Worm (Caenorhabditis elegans) whole organism, mixed stage, embryonic: ENCODE data around the gene prx-6.

Experiments used
- M03D4.4 ChIP-seq: sonication (generic microtip); optimal IDR thresholded peaks from 2 replicates; lab custom pipeline; 2017; ENCODE audit warnings: mild to moderate bottlenecking, missing genetic modification characterization, missing compliant biosample characterization
- bed-3 ChIP-seq: fragments of 200-800 bp; sonication (Bioruptor generic); optimal IDR thresholded peaks from 3 replicates; lab custom pipeline; 2018; ENCODE audit warnings: mild to moderate bottlenecking, missing genetic modification characterization, moderate library complexity, missing compliant biosample characterization
- blmp-1 ChIP-seq: fragments of 150-350 bp; optimal IDR thresholded peaks from 2 replicates; lab custom pipeline; 2014; ENCODE audit warnings: missing biosample characterization, missing genetic modification characterization
- ceh-39 ChIP-seq: fragments of 150-350 bp; optimal IDR thresholded peaks from 2 replicates; lab custom pipeline; 2014; ENCODE audit warnings: missing biosample characterization, missing genetic modification characterization
- ceh-43 ChIP-seq: fragments of 200-800 bp; sonication (Bioruptor generic); optimal IDR thresholded peaks from 2 replicates; lab custom pipeline; 2018; ENCODE audit warnings: mild to moderate bottlenecking, missing genetic modification characterization, moderate library complexity, missing compliant biosample characterization
- ceh-83 ChIP-seq: fragments of 200-800 bp; sonication (Bioruptor generic); optimal IDR thresholded peaks from 2 replicates; lab custom pipeline; 2018; ENCODE audit warnings: mild to moderate bottlenecking, missing genetic modification characterization, missing compliant biosample characterization
- ces-1 ChIP-seq: fragments of 150-350 bp; optimal IDR thresholded peaks from 2 replicates; lab custom pipeline; 2014; ENCODE audit warnings: missing biosample characterization, missing genetic modification reagents, missing genetic modification characterization
- cnd-1 ChIP-seq: fragments of 200-800 bp; sonication (Bioruptor generic); optimal IDR thresholded peaks from 2 replicates; lab custom pipeline; 2018; ENCODE audit warnings: mild to moderate bottlenecking, missing genetic modification characterization, missing compliant biosample characterization
- drap-1 ChIP-seq: fragments of 200-800 bp; sonication (Bioruptor generic); optimal IDR thresholded peaks from 3 replicates; lab custom pipeline; 2018; ENCODE audit warnings: mild to moderate bottlenecking, missing genetic modification characterization, missing compliant biosample characterization
- elt-1 ChIP-seq: sonication (generic microtip); optimal IDR thresholded peaks from 2 replicates; lab custom pipeline; 2017; ENCODE audit warnings: missing genetic modification characterization, mild to moderate bottlenecking, missing compliant biosample characterization, antibody characterized with exemption, moderate library complexity, borderline replicate concordance; ENCODE audit not compliant: insufficient read depth
- elt-3 ChIP-seq: fragments of 150-350 bp; optimal IDR thresholded peaks from 2 replicates; lab custom pipeline; 2014; ENCODE audit warnings: missing biosample characterization, missing genetic modification characterization
- flh-1 ChIP-seq: fragments of 200-800 bp; sonication (Bioruptor generic); optimal IDR thresholded peaks from 2 replicates; lab custom pipeline; 2018; ENCODE audit warnings: mild to moderate bottlenecking, missing genetic modification characterization, moderate library complexity, missing compliant biosample characterization
- ham-2 ChIP-seq: fragments of 200-800 bp; sonication (Bioruptor generic); optimal IDR thresholded peaks from 2 replicates; lab custom pipeline; 2018; ENCODE audit warnings: mild to moderate bottlenecking, missing genetic modification characterization, missing compliant biosample characterization
- hlh-1 ChIP-seq: fragments of 150-350 bp; optimal IDR thresholded peaks from 2 replicates; lab custom pipeline; 2014; ENCODE audit warnings: missing biosample characterization, missing genetic modification reagents, missing genetic modification characterization
- lin-13 ChIP-seq: fragments of 150-350 bp; optimal IDR thresholded peaks from 2 replicates; lab custom pipeline; 2014; ENCODE audit warnings: missing biosample characterization, missing genetic modification characterization
- lin-32 ChIP-seq: fragments of 200-800 bp; sonication (Bioruptor generic); optimal IDR thresholded peaks from 2 replicates; lab custom pipeline; 2018; ENCODE audit warnings: mild to moderate bottlenecking, missing genetic modification characterization, missing compliant biosample characterization
- lsy-2 ChIP-seq: fragments of 150-350 bp; optimal IDR thresholded peaks from 2 replicates; lab custom pipeline; 2014; ENCODE audit warnings: missing biosample characterization, missing genetic modification characterization
- mab-5 ChIP-seq: fragments of 150-350 bp; optimal IDR thresholded peaks from 2 replicates; lab custom pipeline; 2014; ENCODE audit warnings: missing biosample characterization, missing genetic modification characterization
- mep-1 ChIP-seq: fragments of 150-350 bp; optimal IDR thresholded peaks from 2 replicates; lab custom pipeline; 2017; ENCODE audit warnings: missing biosample characterization, missing genetic modification reagents, missing genetic modification characterization, inconsistent platforms
- mls-2 ChIP-seq: sonication (generic microtip); optimal IDR thresholded peaks from 2 replicates; lab custom pipeline; 2016; ENCODE audit warnings: mild to moderate bottlenecking, missing genetic modification characterization, moderate library complexity, missing compliant biosample characterization
- nhr-12 ChIP-seq: fragments of 150-350 bp; optimal IDR thresholded peaks from 2 replicates; lab custom pipeline; 2014; ENCODE audit warnings: missing biosample characterization, missing genetic modification characterization
- nhr-2 ChIP-seq: fragments of 150-350 bp; optimal IDR thresholded peaks from 2 replicates; lab custom pipeline; 2014; ENCODE audit warnings: missing biosample characterization, missing genetic modification characterization
- nhr-237 ChIP-seq: fragments of 150-350 bp; optimal IDR thresholded peaks from 2 replicates; lab custom pipeline; 2014; ENCODE audit warnings: missing biosample characterization, missing genetic modification characterization
- nhr-28 ChIP-seq: fragments of 150-350 bp; optimal IDR thresholded peaks from 2 replicates; lab custom pipeline; 2014; ENCODE audit warnings: missing biosample characterization, missing genetic modification characterization
- nhr-76 ChIP-seq: sonication (generic microtip); optimal IDR thresholded peaks from 2 replicates; lab custom pipeline; 2017; ENCODE audit warnings: missing biosample characterization, missing genetic modification characterization
- pha-4 ChIP-seq: fragments of 150-350 bp; optimal IDR thresholded peaks from 2 replicates; lab custom pipeline; 2018; ENCODE audit warnings: missing biosample characterization, missing genetic modification reagents, missing genetic modification characterization
- sem-2 ChIP-seq: fragments of 200-800 bp; sonication (Bioruptor generic); optimal IDR thresholded peaks from 2 replicates; lab custom pipeline; 2018; ENCODE audit warnings: mild to moderate bottlenecking, missing genetic modification characterization, missing compliant biosample characterization
- snpc-4 ChIP-seq: fragments of 150-350 bp; optimal IDR thresholded peaks from 2 replicates; lab custom pipeline; 2014; ENCODE audit warnings: missing biosample characterization, missing genetic modification characterization
- sptf-1 ChIP-seq: sonication (generic microtip); optimal IDR thresholded peaks from 2 replicates; lab custom pipeline; 2017; ENCODE audit warnings: mild to moderate bottlenecking, missing genetic modification characterization, moderate library complexity, missing compliant biosample characterization
- tbx-8 ChIP-seq: fragments of 200-800 bp; sonication (Bioruptor generic); optimal IDR thresholded peaks from 2 replicates; lab custom pipeline; 2018; ENCODE audit warnings: mild to moderate bottlenecking, missing genetic modification characterization, moderate library complexity, missing compliant biosample characterization
- unc-120 ChIP-seq: sonication (generic microtip); optimal IDR thresholded peaks from 2 replicates; lab custom pipeline; 2017; ENCODE audit warnings: missing genetic modification characterization, missing compliant biosample characterization; ENCODE audit not compliant: poor library complexity, severe bottlenecking
- unc-39 ChIP-seq: fragments of 150-350 bp; optimal IDR thresholded peaks from 2 replicates; lab custom pipeline; 2014; ENCODE audit warnings: missing biosample characterization, missing genetic modification characterization
- unc-62 ChIP-seq: fragments of 150-350 bp; optimal IDR thresholded peaks from 2 replicates; lab custom pipeline; 2014; ENCODE audit warnings: missing biosample characterization, missing genetic modification reagents, missing genetic modification characterization
- zip-8 ChIP-seq: fragments of 150-350 bp; optimal IDR thresholded peaks from 2 replicates; lab custom pipeline; 2014; ENCODE audit warnings: missing biosample characterization, missing genetic modification characterization
- ztf-11 ChIP-seq: fragments of 150-350 bp; optimal IDR thresholded peaks from 2 replicates; lab custom pipeline; 2014; ENCODE audit warnings: missing biosample characterization, missing genetic modification characterization

The prx-6 gene

DNA sequence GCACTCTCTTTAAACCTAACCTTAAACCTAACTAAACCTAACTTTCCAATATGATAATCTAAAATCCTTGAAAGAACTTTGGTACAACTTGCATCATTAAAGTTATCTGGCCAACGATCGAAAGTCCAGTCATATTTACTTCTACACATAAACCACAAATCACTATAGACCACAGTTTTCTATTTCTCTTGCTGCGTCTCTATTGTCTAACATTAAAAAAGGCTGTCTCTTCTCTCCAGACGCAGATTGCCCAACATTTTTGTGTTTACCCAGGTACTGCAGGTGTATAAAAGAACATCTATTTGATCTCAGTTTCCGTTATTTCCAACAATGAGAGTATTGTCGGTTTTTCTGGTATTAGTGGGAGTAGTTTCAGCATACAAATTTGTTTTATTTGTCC is 22.3 kb upstream of the prx-6 start, which contains the start of gene ugt-61:
Gene ugt-61, plus strand, starts transcription at position 233 of the 400 bp plus-strand sequence.
- TF ChIP-seq hlh-1 (tag; lab: Kevin White, UChicago): no peak
- TF ChIP-seq lin-13 (tag; lab: Kevin White, UChicago): no peak
- TF ChIP-seq sem-2: no peak

DNA sequence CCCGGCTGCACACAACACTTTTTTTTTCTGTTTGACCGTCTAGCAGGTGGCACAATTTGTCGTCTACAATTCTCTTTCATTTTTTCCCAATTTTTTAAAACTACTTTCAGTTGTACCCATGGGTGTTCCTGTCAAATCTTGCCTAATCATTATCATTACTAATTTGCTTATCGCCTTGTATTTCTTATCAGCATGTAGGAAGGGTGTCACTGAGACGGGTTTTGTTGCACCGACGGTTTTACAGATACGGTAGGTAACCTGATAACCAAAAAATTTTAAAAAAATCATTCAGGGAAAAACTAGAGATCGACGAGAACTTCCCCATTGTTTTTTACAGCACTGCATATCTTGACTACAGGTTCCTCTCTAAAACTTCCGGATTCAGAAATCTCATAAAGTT is 17.8 kb upstream of the prx-6 start, which contains the start of gene F39G3.2:
Gene F39G3.2, plus strand, starts transcription at position 105 of the 400 bp plus-strand sequence.
- no peak for TF ChIP-seq lin-13 (tag; lab: Kevin White, UChicago)
- TF ChIP-seq tbx-8: no peak
- no peak for TF ChIP-seq zip-8 (tag; lab: Kevin White, UChicago)
- no peak for TF ChIP-seq lin-32 (GFP tag; lab: Kevin White, UChicago)
- TF ChIP-seq mab-5 (tag; lab: Kevin White, UChicago): no peak
- no peak for TF ChIP-seq cnd-1 (tag; lab: Kevin White, UChicago)
- TF ChIP-seq lsy-2 (tag; lab: Kevin White, UChicago): no peak
- no peak for TF ChIP-seq ham-2 (GFP tag; lab: Kevin White, UChicago)
- TF ChIP-seq unc-62: no peak
- TF ChIP-seq ces-1 (GFP tag; lab: Kevin White, UChicago): no peak
- no peak for TF ChIP-seq unc-39
- no peak for TF ChIP-seq nhr-28
- no peak for TF ChIP-seq elt-3 (tag; lab: Kevin White, UChicago)
- no peak for TF ChIP-seq nhr-76 (tag; lab: Kevin White, UChicago)
- no peak for TF ChIP-seq pha-4 (tag; lab: Kevin White, UChicago)
- no peak for TF ChIP-seq sem-2
- TF ChIP-seq mls-2 (tag; lab: Kevin White, UChicago): no peak
- no peak for TF ChIP-seq unc-120
- TF ChIP-seq sptf-1 (tag; lab: Kevin White, UChicago): no peak

DNA sequence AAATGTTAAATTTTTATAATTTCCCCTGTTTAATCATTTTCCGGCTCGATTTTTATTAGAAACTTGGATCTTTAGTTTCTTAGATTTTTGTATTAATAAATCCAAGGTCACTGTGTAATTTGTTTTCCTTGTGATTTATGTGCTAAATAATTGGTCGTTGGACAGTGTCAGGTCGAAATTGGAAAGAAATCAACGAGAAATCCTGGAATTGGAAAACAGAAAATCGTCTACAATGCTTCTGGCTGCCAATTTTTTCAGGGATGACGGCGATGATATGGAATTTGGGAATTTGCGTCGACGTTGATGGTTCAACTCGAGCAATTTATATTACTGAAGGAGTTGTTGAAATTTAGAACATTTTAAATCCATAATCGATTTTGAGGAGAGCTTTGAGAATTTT is 14.7 kb upstream of the prx-6 start:
- no peak for TF ChIP-seq nhr-28
- TF ChIP-seq ces-1 (GFP tag; lab: Kevin White, UChicago): no peak
- TF ChIP-seq snpc-4 (tag; lab: Kevin White, UChicago): no peak
- TF ChIP-seq blmp-1 (tag; lab: Kevin White, UChicago): no peak
- no peak for TF ChIP-seq nhr-2 (tag; lab: Kevin White, UChicago)
- no peak for TF ChIP-seq sem-2
- TF ChIP-seq mab-5 (tag; lab: Kevin White, UChicago): no peak
- no peak for TF ChIP-seq lin-13 (tag; lab: Kevin White, UChicago)
- TF ChIP-seq ham-2 (GFP tag; lab: Kevin White, UChicago): no peak
- no peak for TF ChIP-seq zip-8 (tag; lab: Kevin White, UChicago)

DNA sequence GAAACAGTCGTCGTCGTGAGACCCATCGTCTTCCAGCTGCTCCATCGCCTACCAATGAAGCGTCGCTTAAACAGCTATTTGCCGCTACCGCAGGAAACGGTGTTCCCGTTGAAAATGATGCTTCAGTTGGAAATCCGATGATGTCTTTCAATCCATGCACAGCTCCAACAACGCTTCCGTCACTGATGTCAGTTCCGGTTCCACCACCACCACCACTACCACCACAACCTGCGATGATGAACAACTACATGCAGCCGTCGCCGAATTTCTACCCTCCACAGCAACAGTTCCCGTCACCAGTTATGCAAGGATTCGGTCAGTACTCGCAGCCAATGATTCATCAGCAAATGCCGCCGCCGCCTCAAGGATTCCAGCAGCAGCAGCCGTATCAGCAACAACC is 14.1 kb upstream of the prx-6 start:
- TF ChIP-seq mep-1 (tag; lab: Kevin White, UChicago) (no peak), ceh-83 (GFP tag; lab: Kevin White, UChicago) (peak; percentile 27)

DNA sequence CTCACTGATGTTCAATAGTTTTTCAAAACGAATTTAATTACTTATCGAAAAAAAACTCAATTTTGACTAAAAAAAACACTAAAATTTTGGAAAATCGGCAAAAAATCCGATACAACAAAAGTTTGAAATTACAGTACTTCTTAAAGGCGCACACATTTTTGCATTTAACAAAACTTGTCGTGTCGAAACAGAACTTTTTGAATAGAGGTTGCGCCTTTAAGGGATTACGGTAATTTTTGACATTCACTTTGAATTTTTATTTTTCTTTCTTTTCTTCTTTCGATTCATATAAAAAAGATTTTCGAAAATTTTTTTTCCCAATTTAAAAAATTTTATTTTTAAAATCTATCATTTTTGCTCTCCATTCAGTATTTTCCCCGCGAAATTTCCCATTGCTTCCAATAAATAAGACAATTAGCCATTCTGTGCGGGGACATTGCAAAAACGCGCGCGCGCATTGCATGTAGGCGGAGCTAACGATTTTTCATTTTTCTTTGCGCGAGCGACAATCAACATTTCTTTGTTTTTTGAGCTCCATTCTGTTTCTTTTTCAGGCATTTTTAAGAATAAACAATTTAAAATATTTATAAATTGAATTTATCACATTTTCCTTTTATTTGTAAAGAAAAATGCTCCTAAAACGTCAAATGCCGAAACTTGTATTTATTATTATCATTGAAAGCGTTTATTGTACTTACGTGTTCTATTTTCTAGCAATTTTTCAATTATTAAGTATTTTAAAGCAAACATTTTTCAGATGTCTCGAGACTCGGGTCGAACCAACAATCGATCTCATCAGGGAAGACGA is 11.5 kb upstream of the prx-6 start, which contains the start of gene F39G3.3:
Gene F39G3.3, plus strand, starts transcription at position 758 of the 808 bp plus-strand sequence.
- peak; percentile 5 for TF ChIP-seq unc-62
- TF ChIP-seq snpc-4 (tag; lab: Kevin White, UChicago): no peak
- peak; percentile 65 for TF ChIP-seq lsy-2 (tag; lab: Kevin White, UChicago)
- peak; percentile 58 for TF ChIP-seq lin-32 (GFP tag; lab: Kevin White, UChicago)
- no peak for TF ChIP-seq nhr-12 (tag; lab: Kevin White, UChicago)
- peak; percentile 85 for TF ChIP-seq mep-1 (tag; lab: Kevin White, UChicago)
- peak; percentile 39 for TF ChIP-seq elt-1 (tag; lab: Kevin White, UChicago)
- TF ChIP-seq ceh-39 (tag; lab: Kevin White, UChicago): peak; percentile 11
- peak; percentile 93 for TF ChIP-seq mls-2 (tag; lab: Kevin White, UChicago)
- TF ChIP-seq pha-4 (tag; lab: Kevin White, UChicago): peak; percentile 2
- peak; percentile 65 for TF ChIP-seq nhr-2 (tag; lab: Kevin White, UChicago)
- TF ChIP-seq cnd-1 (tag; lab: Kevin White, UChicago): peak; percentile 80
- peak; percentile 87 for TF ChIP-seq ceh-83 (GFP tag; lab: Kevin White, UChicago)
- peak; percentile 65 for TF ChIP-seq tbx-8
- TF ChIP-seq sem-2: peak; percentile 67
- peak; percentile 68 for TF ChIP-seq lin-13 (tag; lab: Kevin White, UChicago)
- peak; percentile 87 for TF ChIP-seq hlh-1 (tag; lab: Kevin White, UChicago)
- TF ChIP-seq unc-120: peak; percentile 79
- TF ChIP-seq nhr-28: no peak
- TF ChIP-seq unc-39: peak; percentile 31
- TF ChIP-seq ces-1 (GFP tag; lab: Kevin White, UChicago): peak; percentile 89
- TF ChIP-seq bed-3 (GFP tag; lab: Kevin White, UChicago): peak; percentile 77
- peak; percentile 81 for TF ChIP-seq ham-2 (GFP tag; lab: Kevin White, UChicago)
- TF ChIP-seq nhr-237 (tag; lab: Kevin White, UChicago): no peak
- TF ChIP-seq flh-1 (GFP tag; lab: Kevin White, UChicago): peak; percentile 47
- no peak for TF ChIP-seq zip-8 (tag; lab: Kevin White, UChicago)
- TF ChIP-seq M03D4.4 (tag; lab: Kevin White, UChicago): peak; percentile 92
- TF ChIP-seq nhr-76 (tag; lab: Kevin White, UChicago): peak; percentile 35
- peak; percentile 72 for TF ChIP-seq blmp-1 (tag; lab: Kevin White, UChicago)
- peak; percentile 81 for TF ChIP-seq drap-1 (GFP tag; lab: Kevin White, UChicago)
- TF ChIP-seq ztf-11: peak; percentile 64
- peak; percentile 95 for TF ChIP-seq sptf-1 (tag; lab: Kevin White, UChicago)
- TF ChIP-seq ceh-43 (GFP tag; lab: Kevin White, UChicago): peak; percentile 95
- no peak for TF ChIP-seq elt-3 (tag; lab: Kevin White, UChicago)
- TF ChIP-seq mab-5 (tag; lab: Kevin White, UChicago): peak; percentile 82
